Fruit fly (Drosophila melanogaster): Measurements from ENCODE around the gene bgm.

bgm gene

dm6 chr2L:14013478-14013877, 674 bp downstream of the bgm start (continued):
- TF ChIP-seq cg (GFP tag; optimal IDR thresholded peaks at IDR 0.05) (no peak), CG2712 (tag; optimal IDR thresholded peaks at IDR 0.05) (no peak), Dll (GFP tag; IDR thresholded peaks at IDR 0.05; ENCODE audit: partially characterized antibody) (no peak), Hr51 (GFP tag; optimal IDR thresholded peaks at IDR 0.05) (no peak), CG17186 (GFP tag; optimal IDR thresholded peaks at IDR 0.05) (no peak), Bgb (GFP tag; IDR thresholded peaks at IDR 0.05; ENCODE audit: partially characterized antibody) (no peak; the same call in 1 of the 2 replicates), twi (tag; optimal IDR thresholded peaks at IDR 0.05) (no peak), cad (GFP tag; optimal IDR thresholded peaks at IDR 0.05) (no peak), Camta (GFP tag; optimal IDR thresholded peaks at IDR 0.05) (no peak), Lim3 (GFP tag; IDR thresholded peaks at IDR 0.05) (no peak), exex (tag; optimal IDR thresholded peaks at IDR 0.05) (peak; percentile 98), Atf3 (GFP tag; optimal IDR thresholded peaks at IDR 0.05) (no peak), sd (tag; optimal IDR thresholded peaks at IDR 0.05) (peak; percentile 37), CG6175 (GFP tag; IDR thresholded peaks at IDR 0.05) (peak; percentile 55; the same call in 1 of the 3 replicates), ttk (GFP tag; IDR thresholded peaks at IDR 0.05) (no peak), Adf1 (GFP tag; IDR thresholded peaks at IDR 0.05) (peak; percentile 96), yki (optimal IDR thresholded peaks at IDR 0.05) (no peak), dati (GFP tag; IDR thresholded peaks at IDR 0.05) (no peak), Dref (GFP tag; IDR thresholded peaks at IDR 0.05) (no peak), ac (GFP tag; optimal IDR thresholded peaks at IDR 0.05) (no peak), CG14710 (tag; optimal IDR thresholded peaks at IDR 0.05) (no peak), sens (GFP tag) (peak; percentile 64), MTF-1 (GFP tag; optimal IDR thresholded peaks at IDR 0.05; ENCODE audit: borderline replicate concordance) (no peak), sima (GFP tag; optimal IDR thresholded peaks at IDR 0.05) (no peak), pita (GFP tag; optimal IDR thresholded peaks at IDR 0.05) (no peak), rib (GFP tag; IDR thresholded peaks at IDR 0.05) (peak; percentile 52; the same call in 1 of the 2 replicates), eve (GFP tag; optimal IDR thresholded peaks at IDR 0.05) (no peak), ro (GFP tag; IDR thresholded peaks at IDR 0.05) (no peak), bsh (GFP tag; optimal IDR thresholded peaks at IDR 0.05) (no peak), pzg (GFP tag; optimal IDR thresholded peaks at IDR 0.05) (no peak), nom (GFP tag; optimal IDR thresholded peaks at IDR 0.05) (no peak), YL-1 (GFP tag; optimal IDR thresholded peaks at IDR 0.05) (no peak), gsb-n (tag; optimal IDR thresholded peaks at IDR 0.05) (no peak), row (GFP tag; IDR thresholded peaks at IDR 0.05) (no peak; the same call in 2 of the 3 replicates), knrl (GFP tag; IDR thresholded peaks at IDR 0.05; ENCODE audit: partially characterized antibody) (no peak), wdn (GFP tag; IDR thresholded peaks at IDR 0.05) (no peak), br (optimal IDR thresholded peaks at IDR 0.05) (no peak), CG10431 (GFP tag; optimal IDR thresholded peaks at IDR 0.05) (no peak), CG12769 (tag; optimal IDR thresholded peaks at IDR 0.05) (peak; percentile 78), zf30C (GFP tag; optimal IDR thresholded peaks at IDR 0.05) (no peak), CG4820 (GFP tag; optimal IDR thresholded peaks at IDR 0.05) (no peak), Mad (GFP tag; optimal IDR thresholded peaks at IDR 0.05) (no peak), CG11398 (GFP tag; optimal IDR thresholded peaks at IDR 0.05) (no peak), Nf-YC (tag; optimal IDR thresholded peaks at IDR 0.05) (no peak), croc (GFP tag; conservative IDR thresholded peaks at IDR 0.05) (no peak), CG17912 (GFP tag; optimal IDR thresholded peaks at IDR 0.05) (no peak), kay (GFP tag; optimal IDR thresholded peaks at IDR 0.05) (peak; percentile 3), CkIIα-i1 (GFP tag; IDR thresholded peaks at IDR 0.05) (no peak), her (GFP tag; optimal IDR thresholded peaks at IDR 0.05) (peak; percentile 19), CG4282 (GFP tag; optimal IDR thresholded peaks at IDR 0.05) (no peak), hth (optimal IDR thresholded peaks at IDR 0.05) (no peak), hkb (optimal IDR thresholded peaks at IDR 0.05) (no peak), hkb (GFP tag; IDR thresholded peaks at IDR 0.05) (no peak)

All from whole organism, embryonic.